Fruit fly (Drosophila melanogaster) whole organism, embryonic: ENCODE results near the gene CG4301.
A peak's percentile ranks its signal among the peaks of the same experiment; 100 is the strongest.

Source experiments
- CG10959 ChIP-seq: fragments of 200-800 bp; sonication (Bioruptor generic); IDR thresholded peaks from 2 replicates; pipeline ENCODE4 v1.3.6; 2022; ENCODE audit warnings: missing biosample characterization, missing genetic modification characterization
- CG10979 ChIP-seq: fragments of 200-800 bp; sonication (Bioruptor generic); optimal IDR thresholded peaks from 2 replicates; lab custom pipeline; 2018; ENCODE audit warnings: missing biosample characterization, mild to moderate bottlenecking, missing genetic modification characterization, moderate library complexity
- CG11560 ChIP-seq: fragments of 200-800 bp; sonication (Bioruptor generic); IDR thresholded peaks from 3 replicates; pipeline ENCODE4 v1.3.6; 2022; ENCODE audit warnings: missing biosample characterization, missing genetic modification characterization
- CG12236 ChIP-seq: fragments of 200-800 bp; sonication (Bioruptor generic); optimal IDR thresholded peaks from 2 replicates; lab custom pipeline; 2016; ENCODE audit warnings: missing biosample characterization, missing genetic modification characterization
- CG12659 ChIP-seq: fragments of 200-800 bp; sonication (Bioruptor generic); optimal IDR thresholded peaks from 3 replicates; lab custom pipeline; 2017; ENCODE audit warnings: mild to moderate bottlenecking, missing biosample characterization, missing genetic modification reagents, missing genetic modification characterization
- CG13296 ChIP-seq: fragments of 200-800 bp; sonication (Bioruptor generic); optimal IDR thresholded peaks from 3 replicates; lab custom pipeline; 2018; ENCODE audit warnings: missing biosample characterization, mild to moderate bottlenecking, missing genetic modification characterization
- CG13775 ChIP-seq: fragments of 200-800 bp; sonication (Bioruptor generic); optimal IDR thresholded peaks from 3 replicates; lab custom pipeline; 2017; ENCODE audit warnings: missing biosample characterization, mild to moderate bottlenecking, missing genetic modification characterization
- CG13894 ChIP-seq: fragments of 200-800 bp; sonication (Bioruptor generic); optimal IDR thresholded peaks from 3 replicates; lab custom pipeline; 2018; ENCODE audit warnings: missing biosample characterization, mild to moderate bottlenecking, missing genetic modification characterization, moderate library complexity
- CG15601 ChIP-seq: fragments of 200-800 bp; sonication (Bioruptor generic); optimal IDR thresholded peaks from 3 replicates; lab custom pipeline; 2019; ENCODE audit warnings: missing biosample characterization, mild to moderate bottlenecking, missing genetic modification characterization, moderate library complexity
- CG1603 ChIP-seq: fragments of 200-800 bp; sonication (Bioruptor generic); optimal IDR thresholded peaks from 2 replicates; lab custom pipeline; 2019; ENCODE audit warnings: missing biosample characterization, mild to moderate bottlenecking, missing genetic modification characterization, moderate library complexity
- CG17385 ChIP-seq: fragments of 200-800 bp; sonication (Bioruptor generic); optimal IDR thresholded peaks from 3 replicates; lab custom pipeline; 2018; ENCODE audit warnings: missing biosample characterization, mild to moderate bottlenecking, missing genetic modification characterization
- CG18262 ChIP-seq: fragments of 200-800 bp; optimal IDR thresholded peaks from 3 replicates; lab custom pipeline; 2019; ENCODE audit warnings: missing biosample characterization, mild to moderate bottlenecking, missing genetic modification characterization, moderate library complexity
- CG2712 ChIP-seq: fragments of 200-800 bp; optimal IDR thresholded peaks from 3 replicates; lab custom pipeline; 2019; ENCODE audit warnings: missing biosample characterization, mild to moderate bottlenecking, missing genetic modification characterization, moderate library complexity
- CG31441 ChIP-seq: fragments of 200-800 bp; sonication (Bioruptor generic); IDR thresholded peaks from 2 replicates; pipeline ENCODE4 v1.3.6; 2022; ENCODE audit warnings: missing biosample characterization, missing genetic modification characterization
- CG3163 ChIP-seq: fragments of 200-800 bp; sonication (Bioruptor generic); optimal IDR thresholded peaks from 3 replicates; lab custom pipeline; 2016; ENCODE audit warnings: missing biosample characterization, missing genetic modification characterization
- CG32532 ChIP-seq: fragments of 200-800 bp; sonication (Bioruptor generic); IDR thresholded peaks from 2 replicates; pipeline ENCODE4 v1.3.6; 2022; ENCODE audit warnings: missing biosample characterization, missing genetic modification characterization
- CG4328 ChIP-seq: fragments of 200-800 bp; sonication (Bioruptor generic); optimal IDR thresholded peaks from 3 replicates; lab custom pipeline; 2017; ENCODE audit warnings: missing biosample characterization, missing genetic modification reagents, missing genetic modification characterization
- CG4820 ChIP-seq: fragments of 200-800 bp; sonication (Bioruptor generic); optimal IDR thresholded peaks from 3 replicates; lab custom pipeline; 2016; ENCODE audit warnings: missing biosample characterization, missing genetic modification characterization
- CG6272 ChIP-seq: fragments of 200-800 bp; sonication (Bioruptor generic); IDR thresholded peaks from 2 replicates; pipeline ENCODE4 v1.3.6; 2022; ENCODE audit warnings: missing biosample characterization, missing genetic modification characterization
- D ChIP-seq, 2 experiments: fragments of 200-800 bp in 1 of 2; fragments of >200 bp in 1 of 2; sonication (Bioruptor generic) in 1 of 2; optimal IDR thresholded peaks; 2 replicates in 1 of 2; 3 replicates in 1 of 2; lab custom pipeline; 2017; ENCODE audit warnings: mild to moderate bottlenecking in 1 of 2, missing biosample characterization in 1 of 2, missing genetic modification characterization in 1 of 2, missing genetic modification reagents in 1 of 2
- Fer3 ChIP-seq: fragments of 200-800 bp; sonication (Bioruptor generic); optimal IDR thresholded peaks from 2 replicates; lab custom pipeline; 2018; ENCODE audit warnings: missing biosample characterization, mild to moderate bottlenecking, missing genetic modification characterization, moderate library complexity
- H2.0 ChIP-seq: fragments of 200-800 bp; sonication (Bioruptor generic); IDR thresholded peaks from 2 replicates; pipeline ENCODE4 v1.3.6; 2022; ENCODE audit warnings: missing biosample characterization, missing genetic modification characterization
- Hr3 ChIP-seq: fragments of 200-800 bp; sonication (Bioruptor generic); optimal IDR thresholded peaks from 3 replicates; lab custom pipeline; 2016; ENCODE audit warnings: missing biosample characterization, missing genetic modification characterization
- Hr51 ChIP-seq, 2 experiments: fragments of 200-800 bp; sonication (Bioruptor generic); optimal IDR thresholded peaks; 2 replicates in 1 of 2; 3 replicates in 1 of 2; lab custom pipeline; 2016 to 2018; ENCODE audit warnings: missing biosample characterization in 2 of 2, missing genetic modification characterization in 2 of 2, mild to moderate bottlenecking in 1 of 2, moderate library complexity in 1 of 2
- Lhr ChIP-seq: fragments of 200-800 bp; sonication (Bioruptor generic); optimal IDR thresholded peaks from 3 replicates; lab custom pipeline; 2017; ENCODE audit warnings: mild to moderate bottlenecking, missing biosample characterization, missing genetic modification reagents, missing genetic modification characterization
- Nf-YC ChIP-seq: fragments of 200-800 bp; optimal IDR thresholded peaks from 3 replicates; lab custom pipeline; 2019; ENCODE audit warnings: missing biosample characterization, mild to moderate bottlenecking, missing genetic modification characterization, moderate library complexity
- Ptx1 ChIP-seq: fragments of 200-800 bp; sonication (Bioruptor generic); IDR thresholded peaks from 2 replicates; pipeline ENCODE4 v1.3.6; 2022; ENCODE audit warnings: missing biosample characterization, missing genetic modification characterization
- Side ChIP-seq: fragments of 200-800 bp; sonication (Bioruptor generic); optimal IDR thresholded peaks from 2 replicates; lab custom pipeline; 2016; ENCODE audit warnings: missing biosample characterization, missing genetic modification characterization
- Stat92E ChIP-seq, 3 experiments: fragments of >200 bp in 2 of 3; fragments of 200-800 bp in 1 of 3; sonication (Bioruptor generic) in 1 of 3; optimal IDR thresholded peaks; 2 replicates each; lab custom pipeline; 2017 to 2019; ENCODE audit warnings: missing biosample characterization in 3 of 3, missing genetic modification characterization in 3 of 3, mild to moderate bottlenecking in 1 of 3, moderate library complexity in 1 of 3
- Taf1 ChIP-seq: fragments of 200-800 bp; sonication (Bioruptor generic); IDR thresholded peaks from 2 replicates; pipeline ENCODE4 v1.3.6; 2022; ENCODE audit warnings: missing biosample characterization, missing genetic modification characterization
- Vsx1 ChIP-seq: fragments of 200-800 bp; sonication (Bioruptor generic); optimal IDR thresholded peaks from 2 replicates; lab custom pipeline; 2017; ENCODE audit warnings: missing biosample characterization, mild to moderate bottlenecking, missing genetic modification characterization, missing genetic modification reagents
- bsh ChIP-seq, 2 experiments: fragments of 200-800 bp; sonication (Bioruptor generic); optimal IDR thresholded peaks; 2 replicates each; lab custom pipeline; 2017 to 2018; ENCODE audit warnings: mild to moderate bottlenecking in 2 of 2, missing biosample characterization in 2 of 2, missing genetic modification characterization in 2 of 2, moderate library complexity in 1 of 2
- cas ChIP-seq: fragments of 200-800 bp; sonication (Bioruptor generic); IDR thresholded peaks from 2 replicates; pipeline ENCODE4 v1.3.6; 2022; ENCODE audit warnings: missing biosample characterization, missing genetic modification characterization
- crol ChIP-seq: fragments of 200-800 bp; sonication (Bioruptor generic); IDR thresholded peaks from 2 replicates; pipeline ENCODE4 v1.3.6; 2022; ENCODE audit warnings: missing biosample characterization, missing genetic modification characterization
- eyg ChIP-seq: fragments of 200-800 bp; sonication (Bioruptor generic); optimal IDR thresholded peaks from 3 replicates; lab custom pipeline; 2016; ENCODE audit warnings: missing biosample characterization, missing genetic modification characterization
- hbn ChIP-seq: fragments of 200-800 bp; sonication (Bioruptor generic); IDR thresholded peaks from 2 replicates; pipeline ENCODE4 v1.3.6; 2022; ENCODE audit warnings: missing biosample characterization, missing genetic modification characterization; ENCODE audit not compliant: partially characterized antibody
- jumu ChIP-seq: fragments of 200-800 bp; sonication (Bioruptor generic); optimal IDR thresholded peaks from 3 replicates; lab custom pipeline; 2016; ENCODE audit warnings: missing biosample characterization, missing genetic modification characterization
- kni ChIP-seq: fragments of 200-800 bp; sonication (Bioruptor generic); optimal IDR thresholded peaks from 3 replicates; lab custom pipeline; 2017; ENCODE audit warnings: mild to moderate bottlenecking, missing biosample characterization, missing genetic modification reagents, missing genetic modification characterization
- phol ChIP-seq: fragments of 200-800 bp; sonication (Bioruptor generic); optimal IDR thresholded peaks from 3 replicates; lab custom pipeline; 2018; ENCODE audit warnings: missing biosample characterization, mild to moderate bottlenecking, missing genetic modification characterization, moderate library complexity
- row ChIP-seq: fragments of 200-800 bp; sonication (Bioruptor generic); IDR thresholded peaks from 3 replicates; pipeline ENCODE4 v1.3.6; 2022; ENCODE audit warnings: missing biosample characterization, missing genetic modification characterization
- run ChIP-seq: fragments of 200-800 bp; sonication (Bioruptor generic); optimal IDR thresholded peaks from 3 replicates; lab custom pipeline; 2018; ENCODE audit warnings: missing biosample characterization, mild to moderate bottlenecking, missing genetic modification characterization
- seq ChIP-seq: fragments of 200-800 bp; sonication (Bioruptor generic); IDR thresholded peaks from 2 replicates; pipeline ENCODE4 v1.3.6; 2022; ENCODE audit warnings: missing biosample characterization, missing genetic modification characterization
- sim ChIP-seq: fragments of 200-800 bp; sonication (Bioruptor generic); IDR thresholded peaks from 2 replicates; pipeline ENCODE4 v1.3.6; 2022; ENCODE audit warnings: missing biosample characterization, missing genetic modification characterization
- sisA ChIP-seq: fragments of 200-800 bp; sonication (Bioruptor generic); IDR thresholded peaks from 2 replicates; pipeline ENCODE4 v1.3.6; 2022; ENCODE audit warnings: missing biosample characterization, missing genetic modification characterization
- stwl ChIP-seq: fragments of 200-800 bp; sonication (Bioruptor generic); optimal IDR thresholded peaks from 3 replicates; lab custom pipeline; 2018; ENCODE audit warnings: missing biosample characterization, mild to moderate bottlenecking, missing genetic modification characterization, moderate library complexity
- trh ChIP-seq: fragments of 200-800 bp; sonication (Bioruptor generic); optimal IDR thresholded peaks from 2 replicates; lab custom pipeline; 2016; ENCODE audit warnings: missing biosample characterization, missing genetic modification characterization
- twi ChIP-seq: fragments of 200-800 bp; optimal IDR thresholded peaks from 2 replicates; lab custom pipeline; 2019; ENCODE audit warnings: missing biosample characterization, mild to moderate bottlenecking, missing genetic modification characterization, moderate library complexity
- tx ChIP-seq: fragments of 200-800 bp; sonication (Bioruptor generic); optimal IDR thresholded peaks from 2 replicates; lab custom pipeline; 2016; ENCODE audit warnings: missing biosample characterization, missing genetic modification characterization
- vvl ChIP-seq: fragments of 200-800 bp; sonication (Bioruptor generic); IDR thresholded peaks from 2 replicates; pipeline ENCODE4 v1.3.6; 2022; ENCODE audit warnings: missing biosample characterization, missing genetic modification characterization
- yki ChIP-seq: fragments of >200 bp; optimal IDR thresholded peaks from 3 replicates; lab custom pipeline; 2018

The CG4301 gene

DNA sequence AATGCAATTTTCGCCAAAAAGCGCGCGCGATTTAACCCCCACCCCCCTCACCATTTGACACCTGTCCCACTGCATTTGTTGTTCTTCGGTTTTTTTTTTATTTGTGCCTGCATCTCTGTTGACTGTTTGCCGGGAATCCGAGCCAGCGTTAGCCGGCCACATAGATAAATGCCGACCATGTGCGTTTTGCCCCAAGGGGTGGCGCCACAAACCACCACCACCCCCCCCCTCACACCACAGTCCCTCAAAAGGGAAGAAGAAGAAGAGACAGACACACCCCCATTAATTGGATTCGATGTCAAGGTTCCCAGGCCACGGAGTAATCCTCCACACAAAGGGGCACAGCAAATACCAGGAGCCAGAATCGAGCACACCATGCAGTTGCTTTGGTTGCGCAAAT lies 44.0 kb downstream of the CG4301 start:
- TF ChIP-seq CG12659 (GFP tag; lab: Kevin White, UChicago) (no peak), CG3163 (GFP tag; lab: Kevin White, UChicago) (no peak), CG11560 (no peak), CG13296 (GFP tag; lab: Kevin White, UChicago) (no peak), bsh (GFP tag; optimal IDR thresholded peaks at IDR 0.05; lab: Kevin White, UChicago) (no peak), twi (no peak), Side (GFP tag; lab: Kevin White, UChicago) (no peak), CG17385 (GFP tag; lab: Kevin White, UChicago) (peak; percentile 56), cas (GFP tag; lab: Robert Waterston, UW) (no peak), crol (GFP tag; lab: Robert Waterston, UW) (peak; percentile 60)

DNA sequence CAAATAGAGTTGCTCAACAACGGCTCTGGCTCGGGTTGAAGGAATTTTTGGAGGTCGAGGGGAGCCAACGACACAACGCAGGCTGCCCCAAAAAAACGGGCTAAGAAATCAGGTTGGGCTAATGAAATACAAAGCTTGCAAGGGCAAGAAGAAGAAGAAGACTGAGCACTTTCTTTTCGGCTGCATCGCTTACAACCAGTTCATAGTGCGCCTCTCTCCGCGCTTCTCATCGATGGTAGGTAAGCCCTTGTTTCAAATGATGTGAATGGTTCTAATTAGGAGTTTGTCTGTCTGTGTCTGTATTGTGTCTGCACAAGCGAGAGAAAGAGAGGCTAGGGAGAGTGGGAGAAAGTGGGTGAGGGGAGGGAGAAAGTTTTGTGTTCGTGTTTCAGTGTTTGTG lies 51.3 kb downstream of the CG4301 start:
- peak; percentile 13 for TF ChIP-seq phol (tag; lab: Kevin White, UChicago)
- TF ChIP-seq CG18262 (tag; lab: Kevin White, UChicago), result no peak
- TF ChIP-seq CG2712 (tag; lab: Kevin White, UChicago), result peak; percentile 31
- TF ChIP-seq sim (GFP tag; lab: Robert Waterston, UW), result no peak
- no peak for TF ChIP-seq seq (GFP tag; lab: Robert Waterston, UW)
- TF ChIP-seq eyg (GFP tag; lab: Kevin White, UChicago), result no peak
- no peak for TF ChIP-seq CG10959 (GFP tag; lab: Robert Waterston, UW)
- TF ChIP-seq vvl (GFP tag; lab: Robert Waterston, UW), result peak; percentile 32; the same call in 1 of the 2 replicates
- peak; percentile 81 for TF ChIP-seq kni (GFP tag; lab: Kevin White, UChicago)
- TF ChIP-seq yki (lab: Kevin White, UChicago), result no peak
- TF ChIP-seq Hr51 (GFP tag; optimal IDR thresholded peaks at IDR 0.05; lab: Kevin White, UChicago), result no peak
- no peak for TF ChIP-seq CG4820 (GFP tag; lab: Kevin White, UChicago)
- no peak for TF ChIP-seq row
- no peak for TF ChIP-seq trh (GFP tag; lab: Kevin White, UChicago)
- no peak for TF ChIP-seq Ptx1
- TF ChIP-seq Vsx1 (GFP tag; lab: Kevin White, UChicago), result no peak
- no peak for TF ChIP-seq CG12236
- TF ChIP-seq CG1603 (tag; lab: Kevin White, UChicago), result peak; percentile 42
- TF ChIP-seq Fer3, result no peak
- TF ChIP-seq CG31441, result no peak
- no peak for TF ChIP-seq Hr3
- no peak for TF ChIP-seq H2.0 (GFP tag; lab: Robert Waterston, UW)
- peak; percentile 73 for TF ChIP-seq CG17385 (GFP tag; lab: Kevin White, UChicago)
- peak; percentile 47 for TF ChIP-seq stwl (tag; lab: Kevin White, UChicago)
- TF ChIP-seq CG6272, result no peak
- no peak for TF ChIP-seq Nf-YC (tag; lab: Kevin White, UChicago)
- TF ChIP-seq CG13775 (GFP tag; lab: Kevin White, UChicago), result no peak
- TF ChIP-seq Stat92E (GFP tag; optimal IDR thresholded peaks at IDR 0.05; lab: Kevin White, UChicago), result no peak
- TF ChIP-seq D (optimal IDR thresholded peaks at IDR 0.05; lab: Kevin White, UChicago), result no peak
- no peak for TF ChIP-seq D (GFP tag; optimal IDR thresholded peaks at IDR 0.05; lab: Kevin White, UChicago)
- peak; percentile 4 for TF ChIP-seq CG15601 (tag; lab: Kevin White, UChicago)
- no peak for TF ChIP-seq tx
- TF ChIP-seq CG13894, result peak; percentile 3
- TF ChIP-seq CG10979 (tag; lab: Kevin White, UChicago), result peak; percentile 2
- TF ChIP-seq Taf1, result no peak
- TF ChIP-seq CG32532 (GFP tag; lab: Robert Waterston, UW), result no peak
- TF ChIP-seq jumu, result no peak
- no peak for TF ChIP-seq Lhr
- TF ChIP-seq sisA (GFP tag; lab: Robert Waterston, UW), result no peak
- no peak for TF ChIP-seq hbn (GFP tag; lab: Robert Waterston, UW)
- no peak for TF ChIP-seq run
- no peak for TF ChIP-seq CG4328
